Worm (Caenorhabditis elegans) whole organism, young adult: ENCODE results near the gene T02G5.3.

Experiments used
- B0019.2 ChIP-seq: fragments of 200-800 bp; sonication (Bioruptor generic); conservative IDR thresholded peaks from 2 replicates; pipeline ENCODE4 v1.3.6; 2022; ENCODE audit warnings: missing genetic modification reagents, missing genetic modification characterization, missing compliant biosample characterization
- B0261.1 ChIP-seq: sonication (generic microtip); optimal IDR thresholded peaks from 2 replicates; lab custom pipeline; 2016; ENCODE audit warnings: mild to moderate bottlenecking, missing genetic modification characterization, moderate library complexity, missing compliant biosample characterization
- D2030.7 ChIP-seq: fragments of 200-800 bp; sonication (Bioruptor generic); IDR thresholded peaks from 2 replicates; pipeline ENCODE4 v1.3.6; 2022; ENCODE audit warnings: missing genetic modification reagents, missing genetic modification characterization, missing compliant biosample characterization
- F23B12.7 ChIP-seq: sonication (generic microtip); optimal IDR thresholded peaks from 2 replicates; lab custom pipeline; 2017; ENCODE audit warnings: missing genetic modification characterization, mild to moderate bottlenecking, missing compliant biosample characterization, antibody characterized with exemption, moderate library complexity; ENCODE audit not compliant: insufficient read depth
- F39B2.1 ChIP-seq: fragments of 200-800 bp; sonication (Bioruptor generic); IDR thresholded peaks from 2 replicates; pipeline ENCODE4 v1.3.6; 2022; ENCODE audit warnings: missing genetic modification reagents, missing genetic modification characterization, missing compliant biosample characterization
- F49E8.2 ChIP-seq: sonication (generic microtip); optimal IDR thresholded peaks from 3 replicates; lab custom pipeline; 2017; ENCODE audit warnings: missing genetic modification characterization, mild to moderate bottlenecking, missing compliant biosample characterization, antibody characterized with exemption, moderate library complexity; ENCODE audit not compliant: insufficient read depth
- F52B5.7 ChIP-seq: sonication (generic microtip); optimal IDR thresholded peaks from 2 replicates; lab custom pipeline; 2016; ENCODE audit warnings: mild to moderate bottlenecking, missing genetic modification characterization, missing compliant biosample characterization
- F55B11.4 ChIP-seq: sonication (generic microtip); optimal IDR thresholded peaks from 2 replicates; lab custom pipeline; 2016; ENCODE audit warnings: missing compliant biosample characterization, missing genetic modification characterization, borderline replicate concordance; ENCODE audit not compliant: insufficient read depth
- K11D2.4 ChIP-seq: fragments of 200-800 bp; sonication (Bioruptor generic); IDR thresholded peaks from 2 replicates; pipeline ENCODE4 v1.3.6; 2022; ENCODE audit warnings: missing genetic modification reagents, missing genetic modification characterization, missing compliant biosample characterization
- Y53F4B.3 ChIP-seq: fragments of 200-800 bp; sonication (Bioruptor generic); IDR thresholded peaks from 2 replicates; pipeline ENCODE4 v1.3.6; 2022; ENCODE audit warnings: missing genetic modification reagents, missing genetic modification characterization, missing compliant biosample characterization
- Y67H2A.10 ChIP-seq: fragments of 200-800 bp; sonication (Bioruptor generic); conservative IDR thresholded peaks from 2 replicates; pipeline ENCODE4 v1.3.6; 2022; ENCODE audit warnings: missing genetic modification reagents, missing genetic modification characterization, missing compliant biosample characterization
- Y79H2A.3 ChIP-seq: fragments of 200-800 bp; sonication (Bioruptor generic); conservative IDR thresholded peaks from 2 replicates; pipeline ENCODE4 v1.3.6; 2022; ENCODE audit warnings: missing genetic modification reagents, missing genetic modification characterization, missing compliant biosample characterization
- Y95B8A.8 ChIP-seq: fragments of 200-800 bp; sonication (Bioruptor generic); IDR thresholded peaks from 2 replicates; pipeline ENCODE4 v1.3.6; 2022; ENCODE audit warnings: missing genetic modification reagents, missing genetic modification characterization, missing compliant biosample characterization
- aptf-2 ChIP-seq: fragments of 200-800 bp; sonication (Bioruptor generic); conservative IDR thresholded peaks from 2 replicates; pipeline ENCODE4 v1.3.6; 2022; ENCODE audit warnings: missing genetic modification reagents, missing genetic modification characterization, missing compliant biosample characterization
- aptf-3 ChIP-seq: fragments of 200-800 bp; sonication (Bioruptor generic); IDR thresholded peaks from 2 replicates; pipeline ENCODE4 v1.3.6; 2022; ENCODE audit warnings: missing genetic modification characterization, missing compliant biosample characterization
- atf-7 ChIP-seq: sonication (generic microtip); optimal IDR thresholded peaks from 2 replicates; lab custom pipeline; 2017; ENCODE audit warnings: mild to moderate bottlenecking, missing genetic modification characterization, missing compliant biosample characterization
- attf-5 ChIP-seq: fragments of 200-800 bp; sonication (Bioruptor generic); optimal IDR thresholded peaks from 2 replicates; lab custom pipeline; 2018; ENCODE audit warnings: mild to moderate bottlenecking, missing genetic modification characterization, missing compliant biosample characterization
- ceh-27 ChIP-seq: fragments of 200-800 bp; sonication (Bioruptor generic); optimal IDR thresholded peaks from 2 replicates; lab custom pipeline; 2018; ENCODE audit warnings: mild to moderate bottlenecking, missing genetic modification characterization, moderate library complexity, missing compliant biosample characterization
- dpff-1 ChIP-seq: sonication (generic microtip); optimal IDR thresholded peaks from 2 replicates; lab custom pipeline; 2017; ENCODE audit warnings: mild to moderate bottlenecking, missing genetic modification characterization, missing compliant biosample characterization
- egrh-3 ChIP-seq: fragments of 200-800 bp; sonication (Bioruptor generic); IDR thresholded peaks from 2 replicates; pipeline ENCODE4 v1.3.6; 2022; ENCODE audit warnings: missing genetic modification reagents, missing genetic modification characterization, missing compliant biosample characterization
- ekl-4 ChIP-seq: fragments of 200-800 bp; sonication (Bioruptor generic); IDR thresholded peaks from 2 replicates; pipeline ENCODE4 v1.3.6; 2022; ENCODE audit warnings: missing genetic modification reagents, missing genetic modification characterization, missing compliant biosample characterization
- ets-4 ChIP-seq: fragments of 200-800 bp; sonication (Bioruptor generic); optimal IDR thresholded peaks from 2 replicates; lab custom pipeline; 2018; ENCODE audit warnings: mild to moderate bottlenecking, missing genetic modification characterization, missing compliant biosample characterization
- gei-17 ChIP-seq: fragments of 200-800 bp; sonication (Bioruptor generic); optimal IDR thresholded peaks from 2 replicates; lab custom pipeline; 2018; ENCODE audit warnings: mild to moderate bottlenecking, missing genetic modification characterization, missing compliant biosample characterization
- him-1 ChIP-seq: sonication (generic microtip); optimal IDR thresholded peaks from 2 replicates; lab custom pipeline; 2016; ENCODE audit warnings: missing genotype, missing genetic modification reagents, missing genetic modification characterization, missing compliant biosample characterization
- hlh-12 ChIP-seq: sonication (generic microtip); optimal IDR thresholded peaks from 2 replicates; lab custom pipeline; 2016; ENCODE audit warnings: missing genetic modification characterization, missing compliant biosample characterization
- lin-54 ChIP-seq: fragments of 200-800 bp; sonication (Bioruptor generic); optimal IDR thresholded peaks from 2 replicates; lab custom pipeline; 2018; ENCODE audit warnings: mild to moderate bottlenecking, missing genetic modification characterization, missing compliant biosample characterization
- lsl-1 ChIP-seq: fragments of 200-800 bp; sonication (Bioruptor generic); optimal IDR thresholded peaks from 2 replicates; lab custom pipeline; 2018; ENCODE audit warnings: mild to moderate bottlenecking, missing genetic modification characterization, moderate library complexity, missing compliant biosample characterization
- lsy-27 ChIP-seq: sonication (generic microtip); optimal IDR thresholded peaks from 2 replicates; lab custom pipeline; 2017; ENCODE audit warnings: missing genetic modification characterization, mild to moderate bottlenecking, missing compliant biosample characterization, antibody characterized with exemption, missing genotype, borderline replicate concordance; ENCODE audit not compliant: insufficient read depth
- madf-10 ChIP-seq: sonication (generic microtip); optimal IDR thresholded peaks from 2 replicates; lab custom pipeline; 2016; ENCODE audit warnings: mild to moderate bottlenecking, missing genetic modification characterization, missing compliant biosample characterization
- mcd-1 ChIP-seq: fragments of 200-800 bp; sonication (Bioruptor generic); IDR thresholded peaks from 2 replicates; pipeline ENCODE4 v1.3.6; 2022; ENCODE audit warnings: missing genetic modification reagents, missing genetic modification characterization, missing compliant biosample characterization
- mes-4 ChIP-seq: sonication (generic microtip); optimal IDR thresholded peaks from 2 replicates; lab custom pipeline; 2016; ENCODE audit warnings: missing genotype, missing genetic modification characterization, missing compliant biosample characterization
- nfya-2 ChIP-seq: fragments of 200-800 bp; sonication (Bioruptor generic); IDR thresholded peaks from 2 replicates; pipeline ENCODE4 v1.3.6; 2022; ENCODE audit warnings: missing genetic modification reagents, missing genetic modification characterization, missing compliant biosample characterization
- pha-4 ChIP-seq: fragments of 150-350 bp; sonication (generic microtip); optimal IDR thresholded peaks from 2 replicates; lab custom pipeline; 2014; ENCODE audit warnings: missing biosample characterization, missing genetic modification reagents, missing genetic modification characterization
- sdz-38 ChIP-seq: sonication (generic microtip); optimal IDR thresholded peaks from 2 replicates; lab custom pipeline; 2016; ENCODE audit warnings: missing genotype, missing genetic modification characterization, missing compliant biosample characterization
- sea-2 ChIP-seq: fragments of 200-800 bp; sonication (Bioruptor generic); IDR thresholded peaks from 2 replicates; pipeline ENCODE4 v1.3.6; 2022; ENCODE audit warnings: missing genetic modification characterization, missing compliant biosample characterization
- snpc-1.3 ChIP-seq: sonication (generic microtip); optimal IDR thresholded peaks from 2 replicates; lab custom pipeline; 2017; ENCODE audit warnings: missing genetic modification characterization, mild to moderate bottlenecking, missing compliant biosample characterization, antibody characterized with exemption, moderate library complexity, missing genotype, missing genetic modification reagents; ENCODE audit not compliant: insufficient read depth
- snpc-4 ChIP-seq, 5 experiments: fragments of 150-350 bp in 1 of 5; sonication (generic microtip) in 4 of 5; optimal IDR thresholded peaks; 2 replicates each; lab custom pipeline; 2014 to 2018; ENCODE audit warnings: missing genetic modification characterization in 5 of 5, missing biosample characterization in 3 of 5, antibody characterized with exemption in 2 of 5, mild to moderate bottlenecking in 2 of 5, missing compliant biosample characterization in 2 of 5, missing genotype in 2 of 5, moderate library complexity in 2 of 5, missing genetic modification reagents in 1 of 5
- sptf-2 ChIP-seq: fragments of 200-800 bp; sonication (Bioruptor generic); optimal IDR thresholded peaks from 2 replicates; lab custom pipeline; 2018; ENCODE audit warnings: mild to moderate bottlenecking, missing genetic modification characterization, missing compliant biosample characterization
- tbp1 ChIP-seq: fragments of 200-800 bp; sonication (Bioruptor generic); optimal IDR thresholded peaks from 2 replicates; lab custom pipeline; 2018; ENCODE audit warnings: mild to moderate bottlenecking, missing genetic modification characterization, missing compliant biosample characterization
- unc-62 ChIP-seq: fragments of 150-350 bp; optimal IDR thresholded peaks from 2 replicates; lab custom pipeline; 2014; ENCODE audit warnings: missing biosample characterization, missing genetic modification reagents, missing genetic modification characterization
- xnd-1 ChIP-seq: sonication (generic microtip); optimal IDR thresholded peaks from 2 replicates; lab custom pipeline; 2016; ENCODE audit warnings: missing genotype, missing genetic modification reagents, missing genetic modification characterization, missing compliant biosample characterization
- zfh-2 ChIP-seq: fragments of 200-800 bp; sonication (Bioruptor generic); conservative IDR thresholded peaks from 2 replicates; pipeline ENCODE4 v1.3.6; 2022; ENCODE audit warnings: missing genetic modification reagents, missing genetic modification characterization, missing compliant biosample characterization
- ztf-18 ChIP-seq: sonication (generic microtip); optimal IDR thresholded peaks from 2 replicates; lab custom pipeline; 2016; ENCODE audit warnings: missing genotype, mild to moderate bottlenecking, missing genetic modification characterization, missing compliant biosample characterization
- ztf-6 ChIP-seq: fragments of 200-800 bp; sonication (Bioruptor generic); IDR thresholded peaks from 2 replicates; pipeline ENCODE4 v1.3.6; 2022; ENCODE audit warnings: missing genetic modification reagents, missing genetic modification characterization, missing compliant biosample characterization

The T02G5.3 gene

ce11 chrII:7121762-7122292 lies 28.6 kb downstream of the T02G5.3 start, which contains the start of gene F10E7.2 (continued):
- TF ChIP-seq sdz-38 (tag; lab: Kevin White, UChicago) = no peak
- peak; percentile 30 for TF ChIP-seq F49E8.2
- no peak for TF ChIP-seq unc-62 (GFP tag; lab: Kevin White, UChicago)
- no peak for TF ChIP-seq aptf-2
- no peak for TF ChIP-seq dpff-1 (tag; lab: Kevin White, UChicago)
- no peak for TF ChIP-seq aptf-3 (GFP tag; lab: Robert Waterston, UW)
- no peak for TF ChIP-seq madf-10 (tag; lab: Kevin White, UChicago)
- TF ChIP-seq tbp1 (GFP tag; lab: Kevin White, UChicago) = no peak
- TF ChIP-seq snpc-4 (GFP tag; optimal IDR thresholded peaks at IDR 0.05; lab: Kevin White, UChicago) = no peak
- TF ChIP-seq snpc-4 (tag; optimal IDR thresholded peaks at IDR 0.05; lab: Kevin White, UChicago) = peak in 1 of 4 experiments; percentile 19
- no peak for TF ChIP-seq ztf-18 (tag; lab: Kevin White, UChicago)
- no peak for TF ChIP-seq mcd-1 (GFP tag; lab: Robert Waterston, UW)
- TF ChIP-seq lsl-1 (GFP tag; lab: Kevin White, UChicago) = peak; percentile 83
- TF ChIP-seq pha-4 (tag; lab: Kevin White, UChicago) = no peak
- peak; percentile 68 for TF ChIP-seq snpc-1.3 (tag; lab: Kevin White, UChicago)
- no peak for TF ChIP-seq lsy-27 (tag; lab: Kevin White, UChicago)
- peak; percentile 38; the same call in 1 of the 2 replicates for TF ChIP-seq D2030.7
- TF ChIP-seq xnd-1 (tag; lab: Kevin White, UChicago) = peak; percentile 66
- TF ChIP-seq attf-5 (GFP tag; lab: Kevin White, UChicago) = no peak

ce11 chrII:7122661-7123418 lies 29.7 kb downstream of the T02G5.3 start, which contains the start of gene F10E7.11:
TSS of gene F10E7.11 (minus strand) at chrII:7122892.
- no peak for TF ChIP-seq lsl-1 (GFP tag; lab: Kevin White, UChicago)
- TF ChIP-seq F55B11.4 (tag; lab: Kevin White, UChicago) = no peak
- peak; percentile 92 for TF ChIP-seq zfh-2 (GFP tag; lab: Robert Waterston, UW)
- TF ChIP-seq attf-5 (GFP tag; lab: Kevin White, UChicago) = peak; percentile 21
- TF ChIP-seq F23B12.7 (tag; lab: Kevin White, UChicago) = no peak
- TF ChIP-seq Y53F4B.3 (GFP tag; lab: Robert Waterston, UW) = no peak
- no peak for TF ChIP-seq gei-17 (GFP tag; lab: Kevin White, UChicago)
- TF ChIP-seq lin-54 = no peak
- no peak for TF ChIP-seq Y79H2A.3 (GFP tag; lab: Robert Waterston, UW)
- 0 out of 2 replicates have a peak, but pooled peaks have one; percentile 13 for TF ChIP-seq Y95B8A.8
- no peak for TF ChIP-seq sea-2
- no peak for TF ChIP-seq sptf-2 (GFP tag; lab: Kevin White, UChicago)
- no peak for TF ChIP-seq hlh-12 (tag; lab: Kevin White, UChicago)
- no peak for TF ChIP-seq F39B2.1 (GFP tag; lab: Robert Waterston, UW)
- no peak for TF ChIP-seq him-1 (tag; lab: Kevin White, UChicago)
- no peak for TF ChIP-seq ceh-27 (GFP tag; lab: Kevin White, UChicago)
- TF ChIP-seq F52B5.7 (tag; lab: Kevin White, UChicago) = no peak
- peak; percentile 38; the same call in 1 of the 2 replicates for TF ChIP-seq egrh-3 (GFP tag; lab: Robert Waterston, UW)
- no peak for TF ChIP-seq Y67H2A.10 (GFP tag; lab: Robert Waterston, UW)
- no peak for TF ChIP-seq B0019.2
- no peak for TF ChIP-seq atf-7
- no peak; the same call in 1 of the 2 replicates for TF ChIP-seq ekl-4 (GFP tag; lab: Robert Waterston, UW)
- TF ChIP-seq ets-4 = no peak
- no peak for TF ChIP-seq ztf-6 (GFP tag; lab: Robert Waterston, UW)
- no peak for TF ChIP-seq mes-4
- TF ChIP-seq snpc-1.3 (tag; lab: Kevin White, UChicago) = no peak
- no peak for TF ChIP-seq nfya-2 (GFP tag; lab: Robert Waterston, UW)
- TF ChIP-seq K11D2.4 = peak; percentile 58; the same call in 1 of the 2 replicates
- no peak for TF ChIP-seq B0261.1 (tag; lab: Kevin White, UChicago)
